Worm (Caenorhabditis elegans): ENCODE results near the gene C16B8.4.

C16B8.4 gene

ce11 chrX:4007724-4008123 lies 34.3 kb upstream of the C16B8.4 start:
- no peak for TF ChIP-seq nfya-1 (tag; optimal IDR thresholded peaks at IDR 0.05; ENCODE audit: insufficient read depth)
- TF ChIP-seq nhr-67 (tag; optimal IDR thresholded peaks at IDR 0.05), result no peak
- TF ChIP-seq pqm-1 (tag; optimal IDR thresholded peaks at IDR 0.05), result peak; percentile 69
- TF ChIP-seq elt-2 (tag; optimal IDR thresholded peaks at IDR 0.05), result peak; percentile 97
- TF ChIP-seq snpc-4 (tag; optimal IDR thresholded peaks at IDR 0.05), result peak; percentile 30
- TF ChIP-seq skn-1 (tag; optimal IDR thresholded peaks at IDR 0.05), result peak; percentile 55
- peak; percentile 21 for TF ChIP-seq nhr-43 (tag; optimal IDR thresholded peaks at IDR 0.05; ENCODE audit: poor library complexity, severe bottlenecking)
- TF ChIP-seq fos-1 (tag; optimal IDR thresholded peaks at IDR 0.05), result peak; percentile 56

ce11 chrX:4006966-4007365 lies 33.5 kb upstream of the C16B8.4 start:
- TF ChIP-seq nhr-11 (tag; optimal IDR thresholded peaks at IDR 0.05) (no peak), elt-1 (tag; optimal IDR thresholded peaks at IDR 0.05) (no peak), fkh-10 (GFP tag; optimal IDR thresholded peaks at IDR 0.05) (no peak), tbx-2 (tag; optimal IDR thresholded peaks at IDR 0.05) (no peak), zag-1 (tag; optimal IDR thresholded peaks at IDR 0.05) (no peak), lin-39 (tag; optimal IDR thresholded peaks at IDR 0.05) (no peak), nhr-23 (tag; optimal IDR thresholded peaks at IDR 0.05) (no peak), elt-3 (tag; optimal IDR thresholded peaks at IDR 0.05) (no peak), pqm-1 (tag; optimal IDR thresholded peaks at IDR 0.05) (no peak), jun-1 (tag; optimal IDR thresholded peaks at IDR 0.05) (no peak), sea-2 (GFP tag; optimal IDR thresholded peaks at IDR 0.05) (no peak), ztf-4 (tag; optimal IDR thresholded peaks at IDR 0.05) (no peak)

ce11 chrX:4005014-4005413 lies 31.6 kb upstream of the C16B8.4 start, which contains the start of gene R02E12.4:
TSS of gene R02E12.4 (plus strand) at chrX:4005314.
- TF ChIP-seq fkh-2 (tag; optimal IDR thresholded peaks at IDR 0.05) (no peak), egl-27 (tag; optimal IDR thresholded peaks at IDR 0.05) (no peak), nhr-23 (tag; optimal IDR thresholded peaks at IDR 0.05) (no peak), R02D3.7 (tag; optimal IDR thresholded peaks at IDR 0.05) (no peak)

- TF ChIP-seq egl-5 (tag; optimal IDR thresholded peaks at IDR 0.05) (no peak), nhr-28 (tag; optimal IDR thresholded peaks at IDR 0.05) (no peak), nfya-1 (tag; optimal IDR thresholded peaks at IDR 0.05; ENCODE audit: insufficient read depth) (no peak), pqm-1 (tag; optimal IDR thresholded peaks at IDR 0.05) (no peak), fkh-10 (GFP tag; optimal IDR thresholded peaks at IDR 0.05) (no peak), ceh-82 (tag; optimal IDR thresholded peaks at IDR 0.05) (no peak), mml-1 (tag; optimal IDR thresholded peaks at IDR 0.05) (no peak), nhr-23 (tag; optimal IDR thresholded peaks at IDR 0.05) (no peak), ztf-11 (tag; optimal IDR thresholded peaks at IDR 0.05) (no peak)
Observed at ce11 chrX:4003220-4003619, 29.8 kb upstream of the C16B8.4 start, which contains the start of gene R02E12.12. TSS of gene R02E12.12 (plus strand) at chrX:4003520.

ce11 chrX:3997040-3997439 lies 23.6 kb upstream of the C16B8.4 start, which contains the start of gene R02E12.5:
TSS of gene R02E12.5 (plus strand) at chrX:3997340.
- no peak for TF ChIP-seq nhr-43 (tag; optimal IDR thresholded peaks at IDR 0.05; ENCODE audit: poor library complexity, severe bottlenecking)
- no peak for TF ChIP-seq lin-39 (tag; optimal IDR thresholded peaks at IDR 0.05)
- no peak for TF ChIP-seq fos-1 (tag; optimal IDR thresholded peaks at IDR 0.05)
- no peak for TF ChIP-seq eor-1 (tag; optimal IDR thresholded peaks at IDR 0.05)
- no peak for TF ChIP-seq tbx-2 (tag; optimal IDR thresholded peaks at IDR 0.05)
- no peak for TF ChIP-seq pqm-1 (tag; optimal IDR thresholded peaks at IDR 0.05)
- no peak for TF ChIP-seq ceh-28 (tag; optimal IDR thresholded peaks at IDR 0.05)
- TF ChIP-seq fkh-10 (GFP tag; optimal IDR thresholded peaks at IDR 0.05), result no peak
- TF ChIP-seq nhr-67 (tag; optimal IDR thresholded peaks at IDR 0.05), result no peak
- TF ChIP-seq nhr-23 (tag; optimal IDR thresholded peaks at IDR 0.05), result no peak
- TF ChIP-seq nfya-1 (tag; optimal IDR thresholded peaks at IDR 0.05; ENCODE audit: insufficient read depth), result no peak

ce11 chrX:3994418-3994817 lies 21.0 kb upstream of the C16B8.4 start:
- TF ChIP-seq hmg-11 (tag; optimal IDR thresholded peaks at IDR 0.05), result peak; percentile 40
- TF ChIP-seq lin-15B (tag; optimal IDR thresholded peaks at IDR 0.05), result no peak
- no peak for TF ChIP-seq aly-2 (tag; optimal IDR thresholded peaks at IDR 0.05)
- TF ChIP-seq ceh-16 (tag; optimal IDR thresholded peaks at IDR 0.05), result no peak
- peak; percentile 41 for TF ChIP-seq pha-4 (tag; optimal IDR thresholded peaks at IDR 0.05)
- TF ChIP-seq nhr-43 (tag; optimal IDR thresholded peaks at IDR 0.05; ENCODE audit: poor library complexity, severe bottlenecking), result peak; percentile 22
